Worm (Caenorhabditis elegans) whole organism, early embryonic: ENCODE data around the gene F35A5.8.

Experiments
- aly-1 ChIP-seq: sonication (generic microtip); optimal IDR thresholded peaks from 2 replicates; lab custom pipeline; 2016; ENCODE audit warnings: missing genetic modification characterization, missing compliant biosample characterization
- ama-1 ChIP-seq: fragments of 150-350 bp; optimal IDR thresholded peaks from 2 replicates; lab custom pipeline; 2014
- flt-1 ChIP-seq: fragments of 200-800 bp; sonication (Bioruptor generic); IDR thresholded peaks from 2 replicates; pipeline ENCODE4 v1.3.6; 2022; ENCODE audit warnings: missing genetic modification characterization, missing compliant biosample characterization
- hmbx-1 ChIP-seq: sonication (generic microtip); optimal IDR thresholded peaks from 2 replicates; lab custom pipeline; 2016; ENCODE audit warnings: mild to moderate bottlenecking, missing genetic modification characterization, missing compliant biosample characterization
- scrt-1 ChIP-seq: fragments of 200-800 bp; sonication (Bioruptor generic); IDR thresholded peaks from 2 replicates; pipeline ENCODE4 v1.3.6; 2022; ENCODE audit warnings: missing genetic modification characterization, missing compliant biosample characterization

ce11 chrX:3830872-3831271 is 27.6 kb upstream of the F35A5.8 start:
- no peak for TF ChIP-seq ama-1 (lab: Kevin White, UChicago)
- TF ChIP-seq hmbx-1 = no peak
- TF ChIP-seq scrt-1 (GFP tag; lab: Robert Waterston, UW) = no peak
- TF ChIP-seq aly-1 (tag; lab: Kevin White, UChicago) = no peak
- no peak for TF ChIP-seq flt-1 (GFP tag; lab: Robert Waterston, UW)
